Worm (Caenorhabditis elegans) whole organism, L4/young adult: ENCODE data around the gene F14D7.14.

ENCODE experiments used
- W03F9.2 ChIP-seq: fragments of 150-350 bp; optimal IDR thresholded peaks from 2 replicates; lab custom pipeline; 2014; ENCODE audit warnings: missing biosample characterization, missing genetic modification characterization
- him-1 ChIP-seq: sonication (generic microtip); optimal IDR thresholded peaks from 2 replicates; lab custom pipeline; 2016; ENCODE audit warnings: missing genotype, missing genetic modification reagents, missing genetic modification characterization, missing compliant biosample characterization

- TF ChIP-seq W03F9.2 (tag; lab: Kevin White, UChicago) (no peak), him-1 (tag; lab: Kevin White, UChicago) (no peak)
Measured at ce11 chrV:14324502-14325467, 15.1 kb downstream of the F14D7.14 start, which contains the start of the genes F47B8.4 and F47B8.18.
